Worm (Caenorhabditis elegans) whole organism, L3 larva: Measurements from ENCODE around the gene pes-4.

Experiments
- ZK546.5 ChIP-seq: sonication (generic microtip); optimal IDR thresholded peaks from 2 replicates; lab custom pipeline; 2017; ENCODE audit warnings: missing biosample characterization, missing genetic modification characterization
- ama-1 ChIP-seq: fragments of 150-350 bp; optimal IDR thresholded peaks from 2 replicates; lab custom pipeline; 2018
- elt-2 ChIP-seq: sonication (generic microtip); optimal IDR thresholded peaks from 2 replicates; lab custom pipeline; 2016; ENCODE audit warnings: missing genetic modification reagents, mild to moderate bottlenecking, missing genetic modification characterization, missing compliant biosample characterization
- lsy-12 ChIP-seq: sonication (generic microtip); optimal IDR thresholded peaks from 2 replicates; lab custom pipeline; 2016; ENCODE audit warnings: mild to moderate bottlenecking, missing genetic modification characterization, missing compliant biosample characterization
- nhr-11 ChIP-seq: fragments of 150-350 bp; optimal IDR thresholded peaks from 2 replicates; lab custom pipeline; 2014; ENCODE audit warnings: missing biosample characterization, missing genetic modification characterization
- nhr-76 ChIP-seq: fragments of 150-350 bp; sonication (generic microtip); optimal IDR thresholded peaks from 5 replicates; lab custom pipeline; 2014; ENCODE audit warnings: missing biosample characterization, missing genetic modification characterization
- nhr-77 ChIP-seq: fragments of 150-350 bp; optimal IDR thresholded peaks from 2 replicates; lab custom pipeline; 2014; ENCODE audit warnings: missing biosample characterization, missing genetic modification characterization
- snpc-4 ChIP-seq: fragments of 150-350 bp; optimal IDR thresholded peaks from 2 replicates; lab custom pipeline; 2014; ENCODE audit warnings: missing biosample characterization, missing genetic modification characterization

DNA sequence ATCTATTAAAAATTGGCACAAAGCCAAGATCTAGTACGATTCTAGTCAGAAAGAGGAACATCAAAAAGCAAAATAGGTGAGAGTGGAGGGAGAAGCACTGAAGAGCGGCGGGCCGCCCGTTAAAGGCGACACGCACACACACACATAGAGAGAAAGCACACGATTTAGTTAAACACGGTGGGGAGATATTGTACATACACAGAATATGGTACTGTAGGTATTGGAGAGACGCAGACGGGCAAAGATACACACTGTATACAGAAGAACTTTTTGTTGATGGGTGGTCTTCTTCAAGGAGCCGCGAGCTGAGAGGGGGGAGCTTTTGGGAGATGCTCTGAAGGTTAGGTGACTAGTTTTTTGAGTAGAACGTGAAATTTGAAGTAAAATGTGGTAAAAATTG, 3.8 kb downstream of the pes-4 start:
- no peak for TF ChIP-seq nhr-77 (tag; lab: Kevin White, UChicago)
- TF ChIP-seq lsy-12 (tag; lab: Kevin White, UChicago) = no peak
- TF ChIP-seq nhr-76 (tag; lab: Kevin White, UChicago) = no peak
- TF ChIP-seq ama-1 (lab: Kevin White, UChicago) = no peak
- no peak for TF ChIP-seq nhr-11 (tag; lab: Kevin White, UChicago)
- no peak for TF ChIP-seq ZK546.5
- TF ChIP-seq snpc-4 = no peak
- peak; percentile 34 for TF ChIP-seq elt-2
